Worm (Caenorhabditis elegans) whole organism, L3 larva: ENCODE results near the gene str-169.

Experiments
- snpc-4 ChIP-seq: fragments of 150-350 bp; optimal IDR thresholded peaks from 2 replicates; lab custom pipeline; 2014; ENCODE audit warnings: missing biosample characterization, missing genetic modification characterization
- zag-1 ChIP-seq: fragments of 150-350 bp; optimal IDR thresholded peaks from 2 replicates; lab custom pipeline; 2014; ENCODE audit warnings: missing biosample characterization, missing genetic modification characterization
- ztf-11 ChIP-seq: fragments of 150-350 bp; optimal IDR thresholded peaks from 2 replicates; lab custom pipeline; 2014; ENCODE audit warnings: missing biosample characterization, missing genetic modification characterization

DNA sequence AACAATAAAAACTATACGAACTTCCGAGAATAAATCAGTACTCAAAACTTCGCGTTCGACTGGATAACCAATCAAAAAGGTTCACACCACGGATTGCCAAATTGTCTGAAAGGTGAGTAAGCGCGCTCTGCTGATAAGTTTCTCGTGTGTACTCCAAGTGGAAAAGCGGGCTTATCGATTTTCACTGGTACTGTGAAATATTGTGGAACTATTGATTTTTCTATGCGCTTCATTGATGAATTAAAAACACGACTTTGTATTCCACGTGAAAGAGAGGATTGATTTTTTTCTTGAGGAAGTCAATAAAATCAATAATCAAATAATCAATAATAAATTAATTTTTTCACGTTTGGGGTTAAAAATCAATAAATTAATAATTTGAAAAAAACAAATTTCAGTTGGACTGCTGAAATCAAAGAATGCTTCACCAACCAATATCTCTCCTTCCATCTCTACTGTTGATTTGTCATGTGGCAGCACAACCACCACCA lies 40.2 kb upstream of the str-169 start, which contains the start of gene T08B6.4:
- TF ChIP-seq snpc-4 (no peak), ztf-11 (no peak), zag-1 (tag; lab: Kevin White, UChicago) (no peak)
